Worm (Caenorhabditis elegans): ENCODE measurements around the gene Y77E11A.23.

- TF ChIP-seq dao-5 (tag; optimal IDR thresholded peaks at IDR 0.05) (no peak), him-1 (tag; optimal IDR thresholded peaks at IDR 0.05) (no peak), W03F9.2 (tag; optimal IDR thresholded peaks at IDR 0.05) (no peak)
Measured at ce11 chrIV:1408137-1408536, 22.0 kb downstream of the Y77E11A.23 start.
